Worm (Caenorhabditis elegans): ENCODE data around the gene Y38F1A.4.

Gene Y38F1A.4

DNA sequence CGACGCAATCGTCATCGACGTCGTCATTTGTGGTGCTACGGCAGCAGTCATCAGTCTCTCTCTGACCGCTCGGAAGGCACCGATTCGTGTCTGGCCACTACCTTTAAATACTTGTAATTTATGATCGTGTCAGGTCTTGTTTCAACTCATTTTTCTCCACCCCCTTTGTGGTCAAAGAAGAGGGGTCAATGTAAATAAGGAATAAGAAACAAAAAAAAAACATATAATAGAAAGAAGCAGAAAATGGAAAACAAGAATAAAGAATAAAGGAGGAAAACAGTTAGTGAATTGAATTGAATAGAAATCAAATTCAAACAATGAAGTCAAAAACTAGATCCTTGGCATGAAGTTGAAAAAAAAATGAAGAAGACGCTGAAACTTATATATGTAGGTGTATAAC, 31.2 kb upstream of the Y38F1A.4 start, which contains the start of gene Y38F1A.8:
TSS of gene Y38F1A.8 (minus strand) at position 101 of the 400 bp plus-strand sequence.
- TF ChIP-seq egl-43 (GFP tag; IDR thresholded peaks at IDR 0.05) (no peak), Y75B8A.6 (GFP tag; IDR thresholded peaks at IDR 0.05) (no peak), nhr-6 (tag; optimal IDR thresholded peaks at IDR 0.05) (no peak), vab-7 (GFP tag; IDR thresholded peaks at IDR 0.05) (no peak), hif-1 (tag; optimal IDR thresholded peaks at IDR 0.05) (no peak), Y48G9A.11 (GFP tag; IDR thresholded peaks at IDR 0.05) (no peak), rbr-2 (tag; optimal IDR thresholded peaks at IDR 0.05) (no peak), fos-1 (tag; optimal IDR thresholded peaks at IDR 0.05) (no peak), ceh-62 (tag; optimal IDR thresholded peaks at IDR 0.05) (no peak), zfp-3 (GFP tag; conservative IDR thresholded peaks at IDR 0.05) (no peak), ama-1 (optimal IDR thresholded peaks at IDR 0.05) (no peak), lin-15B (tag; optimal IDR thresholded peaks at IDR 0.05) (no peak), zip-2 (tag; optimal IDR thresholded peaks at IDR 0.05) (no peak)

DNA sequence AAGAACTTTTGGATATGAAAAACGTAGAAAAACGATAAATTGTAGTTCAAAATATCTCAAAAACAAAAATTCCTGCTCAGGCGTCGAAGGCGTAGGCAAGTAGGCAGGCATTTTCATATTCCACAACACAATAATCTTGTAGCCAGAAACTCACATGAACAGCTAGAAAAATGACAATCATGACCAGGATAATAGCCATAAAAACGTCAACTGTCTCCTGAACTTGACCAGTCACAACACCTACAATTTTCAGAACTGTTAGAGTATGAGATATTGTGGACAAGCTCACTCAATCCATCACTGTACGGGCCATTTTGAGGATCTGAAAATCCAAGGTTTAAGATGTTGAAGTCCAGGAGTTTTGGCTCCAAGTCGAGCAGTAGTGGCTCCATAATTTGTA, 27.9 kb upstream of the Y38F1A.4 start, which contains the start of gene Y38F1A.7:
TSS of gene Y38F1A.7 (minus strand) at position 392 of the 400 bp plus-strand sequence.
- TF ChIP-seq fkh-10 (GFP tag; optimal IDR thresholded peaks at IDR 0.05) (no peak), ztf-11 (tag; optimal IDR thresholded peaks at IDR 0.05) (no peak), vab-7 (GFP tag; IDR thresholded peaks at IDR 0.05) (no peak), unc-62 (GFP tag; optimal IDR thresholded peaks at IDR 0.05 in 1 of 2) (peak in 1 of 2 experiments; percentile 92), unc-62 (tag; optimal IDR thresholded peaks at IDR 0.05) (no peak)

DNA sequence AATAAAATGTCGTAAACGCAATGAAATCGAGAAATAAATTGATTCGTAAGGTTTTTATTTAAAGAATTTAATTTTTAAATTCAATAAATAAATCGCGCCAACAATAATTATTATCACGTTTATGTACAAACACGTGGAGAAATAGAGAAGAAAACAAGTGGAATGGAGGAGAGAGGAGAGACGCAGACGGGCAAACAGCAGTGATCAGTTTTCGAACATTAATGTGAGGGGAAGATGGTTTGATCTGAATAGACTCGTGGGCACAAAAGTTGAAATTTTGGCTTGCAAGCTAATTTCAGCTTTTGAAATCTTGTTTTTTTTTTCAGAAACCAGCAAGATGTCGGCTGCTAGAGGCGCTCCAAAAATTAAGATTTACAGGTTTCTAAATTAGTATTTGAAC, 26.7 kb upstream of the Y38F1A.4 start, which contains the start of gene hphd-1:
TSS of gene hphd-1 (minus strand) at position 323 of the 400 bp plus-strand sequence.
- TF ChIP-seq mxl-3 (GFP tag; optimal IDR thresholded peaks at IDR 0.05) (peak; percentile 82), ceh-28 (tag; optimal IDR thresholded peaks at IDR 0.05) (no peak), hmg-1.1 (GFP tag; IDR thresholded peaks at IDR 0.05) (no peak), nhr-111 (GFP tag; optimal IDR thresholded peaks at IDR 0.05) (no peak), zip-11 (GFP tag; IDR thresholded peaks at IDR 0.05) (no peak), lin-29 (GFP tag; IDR thresholded peaks at IDR 0.05) (no peak), dve-1 (tag; optimal IDR thresholded peaks at IDR 0.05; ENCODE audit: insufficient read depth) (peak; percentile 94), dmd-8 (GFP tag; IDR thresholded peaks at IDR 0.05) (no peak), nhr-48 (tag; optimal IDR thresholded peaks at IDR 0.05) (peak; percentile 37), duxl-1 (tag; optimal IDR thresholded peaks at IDR 0.05; ENCODE audit: poor library complexity) (peak; percentile 61), ztf-11 (tag; optimal IDR thresholded peaks at IDR 0.05) (no peak), dpl-1 (GFP tag; optimal IDR thresholded peaks at IDR 0.05) (peak; percentile 35), nhr-77 (tag; optimal IDR thresholded peaks at IDR 0.05) (peak; percentile 59), mep-1 (tag; optimal IDR thresholded peaks at IDR 0.05) (peak; percentile 70), mdt-29 (GFP tag; IDR thresholded peaks at IDR 0.05) (no peak), lim-7 (GFP tag; IDR thresholded peaks at IDR 0.05) (no peak), T20F7.1 (GFP tag; optimal IDR thresholded peaks at IDR 0.05) (no peak), T26A8.4 (GFP tag; IDR thresholded peaks at IDR 0.05) (peak; percentile 13; the same call in 1 of the 2 replicates), daf-8 (GFP tag; IDR thresholded peaks at IDR 0.05) (no peak), arid-1 (GFP tag; conservative IDR thresholded peaks at IDR 0.05) (no peak), nhr-25 (tag; optimal IDR thresholded peaks at IDR 0.05; ENCODE audit: borderline replicate concordance, insufficient read depth) (no peak), F49E8.2 (tag; optimal IDR thresholded peaks at IDR 0.05; ENCODE audit: borderline replicate concordance) (no peak), ZK546.5 (tag; optimal IDR thresholded peaks at IDR 0.05) (no peak), jun-1 (tag; optimal IDR thresholded peaks at IDR 0.05) (no peak), daf-12 (tag; optimal IDR thresholded peaks at IDR 0.05) (no peak), hlh-30 (tag; optimal IDR thresholded peaks at IDR 0.05; ENCODE audit: insufficient read depth) (peak; percentile 93), fkh-10 (GFP tag; optimal IDR thresholded peaks at IDR 0.05) (no peak), egl-43 (GFP tag; IDR thresholded peaks at IDR 0.05) (no peak), daf-16 (GFP tag; optimal IDR thresholded peaks at IDR 0.05) (peak in 1 of 2 experiments; percentile 32), daf-16 (tag; optimal IDR thresholded peaks at IDR 0.05) (peak; percentile 97), nhr-76 (tag; optimal IDR thresholded peaks at IDR 0.05) (no peak), nhr-42 (GFP tag; IDR thresholded peaks at IDR 0.05) (no peak), mdl-1 (tag; optimal IDR thresholded peaks at IDR 0.05) (peak; percentile 35 to 95), lin-39 (tag; optimal IDR thresholded peaks at IDR 0.05) (no peak), snpc-4 (tag; optimal IDR thresholded peaks at IDR 0.05) (no peak)

Measured in whole organism, L4 larva.